Fruit fly (Drosophila melanogaster) whole organism, wandering third instar larva: ENCODE measurements around the gene CG17294.
A peak's percentile ranks its signal among the peaks of the same experiment; 100 is the strongest.

Source experiments
- Abd-B ChIP-seq: fragments of >200 bp; optimal IDR thresholded peaks from 2 replicates; lab custom pipeline; 2017; ENCODE audit warnings: missing biosample characterization, missing genetic modification characterization
- CrebA ChIP-seq: fragments of 200-800 bp; sonication (Bioruptor generic); optimal IDR thresholded peaks from 2 replicates; lab custom pipeline; 2016; ENCODE audit warnings: missing biosample characterization, mild to moderate bottlenecking, missing genetic modification characterization, borderline replicate concordance
- Dif ChIP-seq: fragments of 200-275, 200-300 bp; sonication (Bioruptor generic); optimal IDR thresholded peaks from 2 replicates; lab custom pipeline; 2018; ENCODE audit warnings: missing biosample characterization, missing genetic modification characterization; ENCODE audit not compliant: partially characterized antibody
- HLH106 ChIP-seq: fragments of 200-800 bp; optimal IDR thresholded peaks from 3 replicates; lab custom pipeline; 2019; ENCODE audit warnings: missing biosample characterization, mild to moderate bottlenecking, missing genetic modification characterization, moderate library complexity
- Hnf4 ChIP-seq: fragments of 200-800 bp; sonication (Bioruptor generic); optimal IDR thresholded peaks from 2 replicates; lab custom pipeline; 2016; ENCODE audit warnings: missing biosample characterization, mild to moderate bottlenecking, missing genetic modification characterization
- Hr83 ChIP-seq: fragments of 200-300 bp; sonication (Bioruptor generic); optimal IDR thresholded peaks from 2 replicates; lab custom pipeline; 2016; ENCODE audit warnings: missing biosample characterization, mild to moderate bottlenecking, missing genetic modification characterization, moderate library complexity; ENCODE audit not compliant: poor library complexity, severe bottlenecking
- Jra ChIP-seq: sonication (Bioruptor generic); optimal IDR thresholded peaks from 2 replicates; lab custom pipeline; 2016; ENCODE audit warnings: missing biosample characterization, missing genetic modification characterization
- Mio ChIP-seq: sonication (Bioruptor generic); optimal IDR thresholded peaks from 2 replicates; lab custom pipeline; 2016; ENCODE audit warnings: missing biosample characterization, missing genetic modification characterization
- Myc ChIP-seq: fragments of >200 bp; optimal IDR thresholded peaks from 2 replicates; lab custom pipeline; 2017
- OdsH ChIP-seq: fragments of 200-800 bp; sonication (Bioruptor generic); optimal IDR thresholded peaks from 2 replicates; lab custom pipeline; 2016; ENCODE audit warnings: missing biosample characterization, mild to moderate bottlenecking, missing genetic modification characterization
- Vsx2 ChIP-seq: fragments of 200-300, 225-300 bp; sonication (Bioruptor generic); optimal IDR thresholded peaks from 2 replicates; lab custom pipeline; 2018; ENCODE audit warnings: missing biosample characterization, missing genetic modification characterization; ENCODE audit not compliant: partially characterized antibody
- br ChIP-seq: fragments of 200-800 bp; sonication (Bioruptor generic); optimal IDR thresholded peaks from 2 replicates; lab custom pipeline; 2016; ENCODE audit warnings: missing biosample characterization, missing genetic modification characterization
- brk ChIP-seq: fragments of 200-800 bp; sonication (Bioruptor generic); optimal IDR thresholded peaks from 2 replicates; lab custom pipeline; 2016; ENCODE audit warnings: missing biosample characterization, mild to moderate bottlenecking, missing genetic modification characterization
- dl ChIP-seq, 2 experiments: fragments of 175-275, 200-275 bp in 1 of 2; fragments of 200-275 bp in 1 of 2; sonication (Bioruptor generic); optimal IDR thresholded peaks; lab custom pipeline; 2018; ENCODE audit warnings: mild to moderate bottlenecking in 2 of 2, missing biosample characterization in 2 of 2, missing genetic modification characterization in 2 of 2, moderate library complexity in 2 of 2; ENCODE audit not compliant: partially characterized antibody in 2 of 2, insufficient read depth in 1 of 2
- dmrt93B ChIP-seq: fragments of 200-800 bp; sonication (Bioruptor generic); optimal IDR thresholded peaks from 2 replicates; lab custom pipeline; 2018; ENCODE audit warnings: missing biosample characterization, mild to moderate bottlenecking, missing genetic modification characterization
- dsf ChIP-seq: sonication (Bioruptor generic); optimal IDR thresholded peaks from 2 replicates; lab custom pipeline; 2016; ENCODE audit warnings: missing biosample characterization, missing genetic modification characterization, borderline replicate concordance
- ey ChIP-seq: fragments of 200-800 bp; sonication (Bioruptor generic); optimal IDR thresholded peaks from 2 replicates; lab custom pipeline; 2016; ENCODE audit warnings: missing biosample characterization, missing genetic modification characterization
- fru ChIP-seq: fragments of 200-800 bp; sonication (Bioruptor generic); optimal IDR thresholded peaks from 3 replicates; lab custom pipeline; 2016; ENCODE audit warnings: missing biosample characterization, mild to moderate bottlenecking, missing genetic modification characterization
- h ChIP-seq: fragments of 200-800 bp; sonication (Bioruptor generic); optimal IDR thresholded peaks from 3 replicates; lab custom pipeline; 2016; ENCODE audit warnings: missing biosample characterization, mild to moderate bottlenecking, missing genetic modification characterization
- jim ChIP-seq: fragments of 175-275, 200-325 bp; sonication (Bioruptor generic); optimal IDR thresholded peaks from 2 replicates; lab custom pipeline; 2016; ENCODE audit warnings: missing biosample characterization, mild to moderate bottlenecking, missing genetic modification characterization
- lola ChIP-seq: fragments of >200 bp; optimal IDR thresholded peaks from 2 replicates; lab custom pipeline; 2017; ENCODE audit warnings: missing biosample characterization, missing genetic modification characterization
- pan ChIP-seq: fragments of >200 bp; optimal IDR thresholded peaks from 2 replicates; lab custom pipeline; 2017
- sage ChIP-seq: fragments of 200-800 bp; sonication (Bioruptor generic); optimal IDR thresholded peaks from 2 replicates; lab custom pipeline; 2016; ENCODE audit warnings: missing biosample characterization, mild to moderate bottlenecking, missing genetic modification characterization
- tai ChIP-seq: sonication (Bioruptor generic); optimal IDR thresholded peaks from 2 replicates; lab custom pipeline; 2016; ENCODE audit warnings: missing biosample characterization, missing genetic modification characterization

The CG17294 gene

dm6 chr2L:8424662-8425208, 47.9 kb downstream of the CG17294 start:
- TF ChIP-seq dmrt93B (GFP tag; lab: Kevin White, UChicago) (no peak), sage (GFP tag; lab: Kevin White, UChicago) (no peak), Hr83 (no peak), Dif (peak; percentile 22), lola (GFP tag; lab: Kevin White, UChicago) (no peak), dsf (GFP tag; lab: Kevin White, UChicago) (no peak), dl (GFP tag; optimal IDR thresholded peaks at IDR 0.05; lab: Kevin White, UChicago; ENCODE audit: insufficient read depth in 1 of 2, partially characterized antibody in 2 of 2) (peak in 1 of 2 experiments; percentile 13)

- TF ChIP-seq tai (peak; percentile 36), OdsH (GFP tag; lab: Kevin White, UChicago) (no peak)
Measured at dm6 chr2L:8425212-8425611, 48.4 kb downstream of the CG17294 start.

dm6 chr2L:8425962-8426759, 49.3 kb downstream of the CG17294 start:
- TF ChIP-seq Jra (GFP tag; lab: Kevin White, UChicago) (peak; percentile 45), h (no peak), CrebA (GFP tag; lab: Kevin White, UChicago) (no peak), fru (no peak), Hnf4 (GFP tag; lab: Kevin White, UChicago) (peak; percentile 10), Abd-B (GFP tag; lab: Kevin White, UChicago) (no peak), sage (GFP tag; lab: Kevin White, UChicago) (peak; percentile 17), br (no peak)

dm6 chr2L:8426801-8427200, 50.0 kb downstream of the CG17294 start:
- TF ChIP-seq tai (no peak), Dif (no peak), brk (no peak), Mio (GFP tag; lab: Kevin White, UChicago) (no peak), Abd-B (GFP tag; lab: Kevin White, UChicago) (no peak), jim (GFP tag; lab: Kevin White, UChicago) (no peak), Hr83 (no peak), Hnf4 (GFP tag; lab: Kevin White, UChicago) (no peak), pan (lab: Kevin White, UChicago) (no peak), Myc (lab: Kevin White, UChicago) (no peak), Vsx2 (no peak), HLH106 (tag; lab: Kevin White, UChicago) (no peak), Jra (GFP tag; lab: Kevin White, UChicago) (no peak), ey (GFP tag; lab: Kevin White, UChicago) (no peak), sage (GFP tag; lab: Kevin White, UChicago) (no peak)
